Worm (Caenorhabditis elegans): ENCODE results near the gene F09F9.3.
A peak's percentile ranks its signal among the peaks of the same experiment; 100 is the strongest.

The F09F9.3 gene

ce11 chrX:4101213-4101612 is 19.6 kb downstream of the F09F9.3 start (continued):
- TF ChIP-seq cey-2 (tag; optimal IDR thresholded peaks at IDR 0.05; ENCODE audit: borderline replicate concordance, insufficient read depth) (no peak), dve-1 (tag; optimal IDR thresholded peaks at IDR 0.05; ENCODE audit: insufficient read depth) (no peak), spr-1 (tag; optimal IDR thresholded peaks at IDR 0.05) (no peak), nhr-11 (tag; optimal IDR thresholded peaks at IDR 0.05) (no peak)

ce11 chrX:4100473-4100872 is 20.4 kb downstream of the F09F9.3 start, which contains the start of gene clh-4:
Gene clh-4, minus strand, starts transcription at chrX:4100573.
- TF ChIP-seq nhr-10 (tag; optimal IDR thresholded peaks at IDR 0.05) (no peak), tag-97 (GFP tag; IDR thresholded peaks at IDR 0.05) (no peak), unc-62 (GFP tag; optimal IDR thresholded peaks at IDR 0.05 in 1 of 2) (peak in 1 of 2 experiments; percentile 23), unc-62 (tag; optimal IDR thresholded peaks at IDR 0.05) (no peak), lin-39 (tag; optimal IDR thresholded peaks at IDR 0.05) (no peak), egl-43 (GFP tag; IDR thresholded peaks at IDR 0.05) (peak; percentile 22; the same call in 1 of the 2 replicates), ceh-82 (tag; optimal IDR thresholded peaks at IDR 0.05) (no peak), arid-1 (GFP tag; conservative IDR thresholded peaks at IDR 0.05) (no peak), ctbp-1 (GFP tag; IDR thresholded peaks at IDR 0.05) (no peak), mxl-2 (GFP tag; conservative IDR thresholded peaks at IDR 0.05) (no peak), nhr-111 (GFP tag; optimal IDR thresholded peaks at IDR 0.05) (no peak), T26A8.4 (GFP tag; IDR thresholded peaks at IDR 0.05) (0 out of 2 replicates have a peak, but pooled peaks have one; percentile 15)

ce11 chrX:4094979-4095378 is 25.9 kb downstream of the F09F9.3 start:
- TF ChIP-seq mes-2 (tag; optimal IDR thresholded peaks at IDR 0.05; ENCODE audit: poor library complexity, severe bottlenecking) (no peak), T20F7.1 (GFP tag; optimal IDR thresholded peaks at IDR 0.05) (no peak), dve-1 (tag; optimal IDR thresholded peaks at IDR 0.05; ENCODE audit: insufficient read depth) (peak; percentile 8), nhr-42 (GFP tag; IDR thresholded peaks at IDR 0.05) (no peak), ceh-20 (GFP tag; IDR thresholded peaks at IDR 0.05) (0 out of 2 replicates have a peak, but pooled peaks have one; percentile 20), nhr-48 (tag; optimal IDR thresholded peaks at IDR 0.05) (no peak)

ce11 chrX:4088943-4089342 is 31.9 kb downstream of the F09F9.3 start:
- TF ChIP-seq ces-1 (GFP tag; optimal IDR thresholded peaks at IDR 0.05) (peak; percentile 38), saeg-2 (GFP tag; IDR thresholded peaks at IDR 0.05) (no peak), ZK546.5 (tag; optimal IDR thresholded peaks at IDR 0.05) (no peak), fkh-10 (GFP tag; optimal IDR thresholded peaks at IDR 0.05) (peak; percentile 64)

ce11 chrX:4085489-4085888 is 35.3 kb downstream of the F09F9.3 start:
- TF ChIP-seq nhr-76 (tag; optimal IDR thresholded peaks at IDR 0.05) (no peak), unc-62 (GFP tag; optimal IDR thresholded peaks at IDR 0.05 in 1 of 2) (peak in 1 of 2 experiments; percentile 97), unc-62 (tag; optimal IDR thresholded peaks at IDR 0.05) (no peak)

ce11 chrX:4079264-4079663 is 41.6 kb downstream of the F09F9.3 start, which contains the start of gene T06F4.1:
Gene T06F4.1, minus strand, starts transcription at chrX:4079364.
- no peak for TF ChIP-seq F49E8.2 (tag; optimal IDR thresholded peaks at IDR 0.05; ENCODE audit: borderline replicate concordance)
- no peak for TF ChIP-seq mdt-29 (GFP tag; IDR thresholded peaks at IDR 0.05)
- TF ChIP-seq vab-7 (GFP tag; IDR thresholded peaks at IDR 0.05), result no peak
- TF ChIP-seq daf-12 (tag; optimal IDR thresholded peaks at IDR 0.05), result no peak
- no peak for TF ChIP-seq D1046.2 (GFP tag; IDR thresholded peaks at IDR 0.05)
- no peak for TF ChIP-seq lin-15B (tag; optimal IDR thresholded peaks at IDR 0.05)
- TF ChIP-seq gei-8 (GFP tag; optimal IDR thresholded peaks at IDR 0.05), result no peak
- TF ChIP-seq nhr-111 (GFP tag; optimal IDR thresholded peaks at IDR 0.05), result no peak
- TF ChIP-seq lin-39 (tag; optimal IDR thresholded peaks at IDR 0.05), result no peak
- no peak for TF ChIP-seq F37D6.2 (tag; optimal IDR thresholded peaks at IDR 0.05)
- TF ChIP-seq nhr-237 (tag; optimal IDR thresholded peaks at IDR 0.05), result no peak
- TF ChIP-seq dve-1 (tag; optimal IDR thresholded peaks at IDR 0.05; ENCODE audit: insufficient read depth), result no peak
- TF ChIP-seq pha-4 (GFP tag; IDR thresholded peaks at IDR 0.05), result no peak
- TF ChIP-seq pha-4 (tag; optimal IDR thresholded peaks at IDR 0.05), result no peak
- TF ChIP-seq lin-1 (GFP tag; IDR thresholded peaks at IDR 0.05), result no peak
- TF ChIP-seq madf-9 (GFP tag; conservative IDR thresholded peaks at IDR 0.05), result no peak
- no peak for TF ChIP-seq jun-1 (tag; optimal IDR thresholded peaks at IDR 0.05)
- TF ChIP-seq aha-1 (tag), result no peak
- no peak for TF ChIP-seq T20F7.1 (GFP tag; optimal IDR thresholded peaks at IDR 0.05)
- no peak for TF ChIP-seq F26F4.8 (GFP tag; conservative IDR thresholded peaks at IDR 0.05)

All from whole organism, L4 larva.